Worm (Caenorhabditis elegans): ENCODE data around the gene rps-9.

The rps-9 gene

ce11 chrII:11107828-11108227 is 18.3 kb downstream of the rps-9 start, which contains the start of gene apc-17:
Gene apc-17 (plus strand): TSS chrII:11108128.
- TF ChIP-seq nhr-2 (tag; optimal IDR thresholded peaks at IDR 0.05) (no peak), mep-1 (tag; optimal IDR thresholded peaks at IDR 0.05) (no peak), cnd-1 (tag; optimal IDR thresholded peaks at IDR 0.05) (no peak), nhr-28 (tag; optimal IDR thresholded peaks at IDR 0.05) (no peak), hlh-1 (tag; optimal IDR thresholded peaks at IDR 0.05) (no peak), lin-32 (GFP tag; optimal IDR thresholded peaks at IDR 0.05) (no peak)

- TF ChIP-seq ces-1 (GFP tag; optimal IDR thresholded peaks at IDR 0.05) (no peak), lsy-2 (tag; optimal IDR thresholded peaks at IDR 0.05) (peak; percentile 90), mls-2 (tag; optimal IDR thresholded peaks at IDR 0.05) (no peak), lin-13 (tag; optimal IDR thresholded peaks at IDR 0.05) (peak; percentile 12)
These were observed 20.0 kb downstream of the rps-9 start, which contains the start of gene nasp-1 for ce11 chrII:11105981-11106711. Gene nasp-1 (plus strand): TSS chrII:11106612.

DNA sequence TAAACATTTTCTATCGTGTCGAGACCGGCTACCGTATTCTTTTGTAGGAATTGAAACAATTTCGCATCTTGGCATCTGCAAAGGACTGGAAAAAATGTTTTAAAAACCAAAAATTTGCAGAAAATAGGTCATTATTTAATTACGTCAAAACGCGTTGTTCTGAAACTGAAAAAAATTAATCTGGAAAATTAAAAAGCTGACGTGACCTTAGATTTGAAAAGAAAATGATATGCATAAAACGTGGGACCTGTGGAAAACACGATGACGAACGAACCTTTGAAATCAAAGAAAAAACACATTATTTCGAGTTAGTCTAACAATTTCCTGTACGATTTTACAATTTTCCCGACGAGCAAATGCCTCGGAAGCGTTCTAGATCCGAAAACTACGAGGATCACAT is 22.0 kb downstream of the rps-9 start, which contains the start of gene C09H10.9:
C09H10.9 (plus strand) TSS at position 301 of the 400 bp plus-strand sequence.
- TF ChIP-seq cnd-1 (tag; optimal IDR thresholded peaks at IDR 0.05) (no peak), M03D4.4 (tag; optimal IDR thresholded peaks at IDR 0.05) (no peak), drap-1 (GFP tag; optimal IDR thresholded peaks at IDR 0.05) (no peak), flh-1 (GFP tag; optimal IDR thresholded peaks at IDR 0.05) (no peak), ztf-11 (tag; optimal IDR thresholded peaks at IDR 0.05) (no peak), unc-62 (GFP tag; optimal IDR thresholded peaks at IDR 0.05) (no peak), ham-2 (GFP tag; optimal IDR thresholded peaks at IDR 0.05) (no peak), nhr-76 (tag; optimal IDR thresholded peaks at IDR 0.05) (no peak), lsy-2 (tag; optimal IDR thresholded peaks at IDR 0.05) (no peak), ceh-83 (GFP tag; optimal IDR thresholded peaks at IDR 0.05) (no peak), mls-2 (tag; optimal IDR thresholded peaks at IDR 0.05) (no peak), elt-3 (tag; optimal IDR thresholded peaks at IDR 0.05) (no peak), tbx-8 (GFP tag; optimal IDR thresholded peaks at IDR 0.05) (no peak), mep-1 (tag; optimal IDR thresholded peaks at IDR 0.05) (no peak), unc-39 (tag; optimal IDR thresholded peaks at IDR 0.05) (no peak)

- TF ChIP-seq unc-120 (tag; optimal IDR thresholded peaks at IDR 0.05; ENCODE audit: poor library complexity, severe bottlenecking) (no peak), pha-4 (tag; optimal IDR thresholded peaks at IDR 0.05) (no peak), drap-1 (GFP tag; optimal IDR thresholded peaks at IDR 0.05) (no peak), cnd-1 (tag; optimal IDR thresholded peaks at IDR 0.05) (no peak), ham-2 (GFP tag; optimal IDR thresholded peaks at IDR 0.05) (no peak), elt-3 (tag; optimal IDR thresholded peaks at IDR 0.05) (no peak), nhr-2 (tag; optimal IDR thresholded peaks at IDR 0.05) (no peak), lin-32 (GFP tag; optimal IDR thresholded peaks at IDR 0.05) (no peak)
These were observed 22.5 kb downstream of the rps-9 start, which contains the start of gene C09H10.5 for ce11 chrII:11103657-11104056. Gene C09H10.5 (minus strand): TSS chrII:11103757.

ce11 chrII:11103052-11103451 is 23.1 kb downstream of the rps-9 start:
- TF ChIP-seq unc-120 (tag; optimal IDR thresholded peaks at IDR 0.05; ENCODE audit: poor library complexity, severe bottlenecking) (peak; percentile 67), lin-13 (tag; optimal IDR thresholded peaks at IDR 0.05) (no peak), cnd-1 (tag; optimal IDR thresholded peaks at IDR 0.05) (no peak), nhr-237 (tag; optimal IDR thresholded peaks at IDR 0.05) (peak; percentile 26), nhr-2 (tag; optimal IDR thresholded peaks at IDR 0.05) (no peak), elt-1 (tag; optimal IDR thresholded peaks at IDR 0.05; ENCODE audit: borderline replicate concordance, insufficient read depth) (no peak), hlh-1 (tag; optimal IDR thresholded peaks at IDR 0.05) (peak; percentile 90), ham-2 (GFP tag; optimal IDR thresholded peaks at IDR 0.05) (no peak), lsy-2 (tag; optimal IDR thresholded peaks at IDR 0.05) (peak; percentile 40), ces-1 (GFP tag; optimal IDR thresholded peaks at IDR 0.05) (peak; percentile 12), nhr-76 (tag; optimal IDR thresholded peaks at IDR 0.05) (no peak), unc-39 (tag; optimal IDR thresholded peaks at IDR 0.05) (no peak), mab-5 (tag; optimal IDR thresholded peaks at IDR 0.05) (no peak), zip-8 (tag; optimal IDR thresholded peaks at IDR 0.05) (no peak), mep-1 (tag; optimal IDR thresholded peaks at IDR 0.05) (peak; percentile 71), drap-1 (GFP tag; optimal IDR thresholded peaks at IDR 0.05) (no peak), nhr-28 (tag; optimal IDR thresholded peaks at IDR 0.05) (no peak), pha-4 (tag; optimal IDR thresholded peaks at IDR 0.05) (peak; percentile 25), sptf-1 (tag; optimal IDR thresholded peaks at IDR 0.05) (no peak)
